Worm (Caenorhabditis elegans) whole organism, L4 larva: Measurements from ENCODE around the gene srh-85.

Experiments
- F26F4.8 ChIP-seq: fragments of 200-800 bp; sonication (Bioruptor generic); conservative IDR thresholded peaks from 2 replicates; pipeline ENCODE4 v1.3.6; 2022; ENCODE audit warnings: missing genetic modification characterization, missing compliant biosample characterization
- T26A8.4 ChIP-seq: fragments of 200-800 bp; sonication (Bioruptor generic); IDR thresholded peaks from 2 replicates; pipeline ENCODE4 v1.3.6; 2022; ENCODE audit warnings: missing genetic modification characterization, missing compliant biosample characterization
- Y48G9A.11 ChIP-seq: fragments of 200-800 bp; sonication (Bioruptor generic); IDR thresholded peaks from 2 replicates; pipeline ENCODE4 v1.3.6; 2022; ENCODE audit warnings: missing genetic modification reagents, missing genetic modification characterization, missing compliant biosample characterization
- Y75B8A.6 ChIP-seq: fragments of 200-800 bp; sonication (Bioruptor generic); IDR thresholded peaks from 2 replicates; pipeline ENCODE4 v1.3.6; 2022; ENCODE audit warnings: missing genetic modification reagents, missing genetic modification characterization, missing compliant biosample characterization
- ZK546.5 ChIP-seq, 2 experiments: sonication (generic microtip); optimal IDR thresholded peaks; 2 replicates each; lab custom pipeline; 2017; ENCODE audit warnings: missing biosample characterization in 2 of 2, missing genetic modification characterization in 2 of 2
- aha-1 ChIP-seq: fragments of 150-350 bp; peaks from one replicate; lab custom pipeline; 2014; ENCODE audit warnings: missing biosample characterization, missing genetic modification characterization
- ama-1 ChIP-seq: fragments of 150-350 bp; optimal IDR thresholded peaks from 2 replicates; lab custom pipeline; 2014; ENCODE audit warnings: inconsistent platforms, mixed read lengths
- ctbp-1 ChIP-seq: fragments of 200-800 bp; sonication (Bioruptor generic); IDR thresholded peaks from 2 replicates; pipeline ENCODE4 v1.3.6; 2022; ENCODE audit warnings: missing genetic modification reagents, missing genetic modification characterization, missing compliant biosample characterization
- dmd-6 ChIP-seq: fragments of 200-800 bp; sonication (Bioruptor generic); IDR thresholded peaks from 2 replicates; pipeline ENCODE4 v1.3.6; 2022; ENCODE audit warnings: missing genetic modification reagents, missing genetic modification characterization, missing compliant biosample characterization
- dve-1 ChIP-seq: sonication (generic microtip); optimal IDR thresholded peaks from 2 replicates; lab custom pipeline; 2017; ENCODE audit warnings: antibody characterized with exemption, mild to moderate bottlenecking, missing genetic modification characterization, missing compliant biosample characterization; ENCODE audit not compliant: insufficient read depth
- egl-27 ChIP-seq: sonication (generic microtip); optimal IDR thresholded peaks from 3 replicates; lab custom pipeline; 2017; ENCODE audit warnings: missing biosample characterization, missing genetic modification reagents, missing genetic modification characterization
- egl-43 ChIP-seq: fragments of 200-800 bp; sonication (Bioruptor generic); IDR thresholded peaks from 2 replicates; pipeline ENCODE4 v1.3.6; 2022; ENCODE audit warnings: missing genetic modification reagents, missing genetic modification characterization, missing compliant biosample characterization
- hlh-11 ChIP-seq: fragments of 200-800 bp; sonication (Bioruptor generic); optimal IDR thresholded peaks from 2 replicates; lab custom pipeline; 2018; ENCODE audit warnings: mild to moderate bottlenecking, missing genetic modification characterization, missing compliant biosample characterization
- hlh-30 ChIP-seq: sonication (generic microtip); optimal IDR thresholded peaks from 2 replicates; lab custom pipeline; 2017; ENCODE audit warnings: antibody characterized with exemption, mild to moderate bottlenecking, missing genetic modification characterization, missing compliant biosample characterization; ENCODE audit not compliant: insufficient read depth
- hmg-1.1 ChIP-seq: fragments of 200-800 bp; sonication (Bioruptor generic); IDR thresholded peaks from 2 replicates; pipeline ENCODE4 v1.3.6; 2022; ENCODE audit warnings: missing genetic modification reagents, missing genetic modification characterization, missing compliant biosample characterization
- mes-2 ChIP-seq: sonication (generic microtip); optimal IDR thresholded peaks from 2 replicates; lab custom pipeline; 2016; ENCODE audit warnings: missing genotype, mild to moderate bottlenecking, missing genetic modification characterization, missing compliant biosample characterization; ENCODE audit not compliant: poor library complexity, severe bottlenecking
- mxl-2 ChIP-seq: fragments of 200-800 bp; sonication (Bioruptor generic); conservative IDR thresholded peaks from 2 replicates; pipeline ENCODE4 v1.3.6; 2022; ENCODE audit warnings: missing genetic modification reagents, missing genetic modification characterization, missing compliant biosample characterization
- nhr-42 ChIP-seq: fragments of 200-800 bp; sonication (Bioruptor generic); IDR thresholded peaks from 2 replicates; pipeline ENCODE4 v1.3.6; 2022; ENCODE audit warnings: missing genetic modification characterization, missing compliant biosample characterization
- nhr-48 ChIP-seq: sonication (generic microtip); optimal IDR thresholded peaks from 2 replicates; lab custom pipeline; 2016; ENCODE audit warnings: mild to moderate bottlenecking, missing genetic modification characterization, missing compliant biosample characterization
- nhr-6 ChIP-seq: fragments of 150-350 bp; optimal IDR thresholded peaks from 2 replicates; lab custom pipeline; 2014; ENCODE audit warnings: missing biosample characterization, missing genetic modification characterization
- pha-4 ChIP-seq, 2 experiments: fragments of 150-350 bp in 1 of 2; fragments of 200-800 bp in 1 of 2; sonication (Bioruptor generic) in 1 of 2; IDR thresholded peaks in 1 of 2; optimal IDR thresholded peaks in 1 of 2; 2 replicates each; pipeline versions ENCODE4 v1.3.6 to Lab custom; 2014 to 2022; ENCODE audit warnings: missing genetic modification characterization in 2 of 2, missing genetic modification reagents in 2 of 2, missing biosample characterization in 1 of 2, missing compliant biosample characterization in 1 of 2
- pqm-1 ChIP-seq: sonication (generic microtip); optimal IDR thresholded peaks from 2 replicates; lab custom pipeline; 2017; ENCODE audit warnings: missing biosample characterization, missing genetic modification characterization
- saeg-2 ChIP-seq: fragments of 200-800 bp; sonication (Bioruptor generic); IDR thresholded peaks from 2 replicates; pipeline ENCODE4 v1.3.6; 2022; ENCODE audit warnings: missing genetic modification reagents, missing genetic modification characterization, missing compliant biosample characterization
- sdz-12 ChIP-seq: fragments of 200-800 bp; sonication (Bioruptor generic); optimal IDR thresholded peaks from 2 replicates; lab custom pipeline; 2018; ENCODE audit warnings: mild to moderate bottlenecking, missing genetic modification characterization, missing compliant biosample characterization
- skn-1 ChIP-seq: fragments of 150-350 bp; optimal IDR thresholded peaks from 2 replicates; lab custom pipeline; 2014; ENCODE audit warnings: missing biosample characterization, missing genetic modification characterization
- spr-1 ChIP-seq: sonication (generic microtip); optimal IDR thresholded peaks from 2 replicates; lab custom pipeline; 2016; ENCODE audit warnings: mild to moderate bottlenecking, missing genetic modification characterization, missing compliant biosample characterization
- tag-97 ChIP-seq: fragments of 200-800 bp; sonication (Bioruptor generic); IDR thresholded peaks from 2 replicates; pipeline ENCODE4 v1.3.6; 2022; ENCODE audit warnings: missing genetic modification characterization, missing compliant biosample characterization
- unc-39 ChIP-seq: sonication (generic microtip); optimal IDR thresholded peaks from 2 replicates; lab custom pipeline; 2017; ENCODE audit warnings: missing biosample characterization, missing genetic modification characterization
- unc-62 ChIP-seq, 3 experiments: fragments of 150-350 bp in 1 of 3; sonication (generic microtip); optimal IDR thresholded peaks in 2 of 3; peaks in 1 of 3; 1 replicate in 1 of 3; 2 replicates in 2 of 3; lab custom pipeline; 2014 to 2017; ENCODE audit warnings: missing biosample characterization in 3 of 3, missing genetic modification characterization in 3 of 3, missing genetic modification reagents in 3 of 3, missing genotype in 1 of 3
- ztf-7 ChIP-seq: fragments of 150-350 bp; optimal IDR thresholded peaks from 2 replicates; lab custom pipeline; 2014; ENCODE audit warnings: missing biosample characterization, missing genetic modification characterization

Gene srh-85

DNA sequence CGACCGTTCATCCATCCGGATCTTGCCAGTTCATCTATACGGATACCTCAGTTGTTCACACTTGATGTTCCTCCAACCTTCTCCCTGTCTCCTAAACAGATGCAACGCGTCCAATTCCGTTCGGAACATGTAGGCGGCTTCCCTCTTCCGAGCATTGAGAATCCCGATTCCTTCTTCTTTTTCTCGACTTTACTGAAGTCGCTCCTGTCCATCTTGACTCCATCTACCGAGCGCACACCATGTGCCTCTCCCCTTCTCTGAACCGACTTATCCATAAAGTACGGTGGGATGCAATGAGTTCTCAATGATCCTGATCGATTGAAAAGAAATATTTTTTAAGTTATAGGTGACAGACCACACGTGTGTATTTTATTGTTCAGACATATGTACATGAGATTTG, 4.8 kb upstream of the srh-85 start:
- TF ChIP-seq unc-62 (GFP tag; optimal IDR thresholded peaks at IDR 0.05 in 1 of 2; lab: Kevin White, UChicago) (peak in 1 of 2 experiments; percentile 97), unc-62 (tag; optimal IDR thresholded peaks at IDR 0.05; lab: Kevin White, UChicago) (no peak), sdz-12 (GFP tag; lab: Kevin White, UChicago) (no peak), ctbp-1 (no peak), dmd-6 (GFP tag; lab: Robert Waterston, UW) (no peak), spr-1 (no peak), mes-2 (tag; lab: Kevin White, UChicago) (no peak), skn-1 (no peak)

DNA sequence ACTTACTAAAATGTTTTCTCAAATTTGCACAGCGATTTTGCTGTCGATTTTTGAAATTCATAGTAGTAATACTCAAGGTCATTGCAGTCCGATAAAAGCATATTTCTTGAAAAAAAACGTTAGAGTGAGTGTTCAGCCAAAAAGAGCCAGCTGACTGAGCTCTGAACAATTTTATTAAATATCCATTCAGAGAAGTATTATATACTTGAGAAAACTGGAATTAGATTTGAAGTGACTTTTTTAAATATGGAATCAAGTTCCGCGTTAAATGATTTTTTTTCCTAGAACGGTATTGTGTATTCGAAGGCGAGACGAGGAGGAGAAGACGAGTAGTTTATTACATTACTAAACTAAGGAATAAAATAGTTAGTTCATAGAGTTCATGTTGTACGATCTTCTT, 4.2 kb upstream of the srh-85 start, which contains the start of gene srw-121:
srw-121 (minus strand) TSS at position 101 of the 400 bp plus-strand sequence.
- TF ChIP-seq F26F4.8 (GFP tag; lab: Robert Waterston, UW) (no peak), ama-1 (no peak), egl-27 (no peak), Y75B8A.6 (no peak), nhr-6 (no peak), nhr-48 (tag; lab: Kevin White, UChicago) (no peak), unc-62 (GFP tag; optimal IDR thresholded peaks at IDR 0.05 in 1 of 2; lab: Kevin White, UChicago) (no peak), unc-62 (tag; optimal IDR thresholded peaks at IDR 0.05; lab: Kevin White, UChicago) (no peak), dve-1 (tag; lab: Kevin White, UChicago) (no peak), hlh-11 (tag; lab: Kevin White, UChicago) (no peak), nhr-42 (no peak), pqm-1 (tag; lab: Kevin White, UChicago) (no peak), pha-4 (GFP tag; IDR thresholded peaks at IDR 0.05; lab: Robert Waterston, UW) (no peak), pha-4 (tag; optimal IDR thresholded peaks at IDR 0.05; lab: Kevin White, UChicago) (no peak)
- TF ChIP-seq, all 104 proteins: peak for 0

- TF ChIP-seq mxl-2 (no peak), pqm-1 (tag; lab: Kevin White, UChicago) (no peak), Y48G9A.11 (GFP tag; lab: Robert Waterston, UW) (no peak), hmg-1.1 (GFP tag; lab: Robert Waterston, UW) (no peak), saeg-2 (GFP tag; lab: Robert Waterston, UW) (no peak), unc-39 (tag; lab: Kevin White, UChicago) (no peak), hlh-30 (tag; lab: Kevin White, UChicago) (no peak), ZK546.5 (tag; optimal IDR thresholded peaks at IDR 0.05; lab: Kevin White, UChicago) (no peak)
- TF ChIP-seq, all 104 proteins: peak for 0
Measured at ce11 chrV:2985309-2985708, 2.0 kb downstream of the srh-85 start, which contains the start of gene srw-139. srw-139 (minus strand) TSS chrV:2985409.

- TF ChIP-seq tag-97 (no peak), T26A8.4 (GFP tag; lab: Robert Waterston, UW) (no peak), ZK546.5 (tag; optimal IDR thresholded peaks at IDR 0.05; lab: Kevin White, UChicago) (no peak), hlh-11 (tag; lab: Kevin White, UChicago) (no peak), unc-62 (GFP tag; optimal IDR thresholded peaks at IDR 0.05 in 1 of 2; lab: Kevin White, UChicago) (peak in 1 of 2 experiments; percentile 15), unc-62 (tag; optimal IDR thresholded peaks at IDR 0.05; lab: Kevin White, UChicago) (no peak), nhr-6 (no peak)
Measured at ce11 chrV:2983351-2983750, 4.0 kb downstream of the srh-85 start, which contains the start of gene srw-117. srw-117 (minus strand) TSS chrV:2983451.

- no peak for TF ChIP-seq egl-43 (GFP tag; lab: Robert Waterston, UW)
- peak; percentile 28 for TF ChIP-seq aha-1 (tag; lab: Kevin White, UChicago)
- TF ChIP-seq ztf-7 (tag; lab: Kevin White, UChicago): no peak
Measured at ce11 chrV:2979978-2980377, 7.3 kb downstream of the srh-85 start, which contains the start of gene srw-118. srw-118 (minus strand) TSS chrV:2980078.
